Fruit fly (Drosophila melanogaster): Measurements from ENCODE around the gene CG12948.

CG12948 gene

dm6 chr3R:9771519-9771972 is 24.0 kb upstream of the CG12948 start, which contains the start of gene CG9471 (continued):
- peak; percentile 96 for TF ChIP-seq Hr4 (GFP tag; optimal IDR thresholded peaks at IDR 0.05)
- peak; percentile 80 for TF ChIP-seq CG9139 (GFP tag; optimal IDR thresholded peaks at IDR 0.05)
- peak; percentile 85 for TF ChIP-seq CG16779 (tag; optimal IDR thresholded peaks at IDR 0.05)
- peak; percentile 60 for TF ChIP-seq dac (GFP tag; optimal IDR thresholded peaks at IDR 0.05)
- TF ChIP-seq fkh (GFP tag; optimal IDR thresholded peaks at IDR 0.05) = peak; percentile 79
- TF ChIP-seq CG10669 (GFP tag; optimal IDR thresholded peaks at IDR 0.05) = peak; percentile 91
- TF ChIP-seq Sox14 (GFP tag; optimal IDR thresholded peaks at IDR 0.05) = peak; percentile 97
- peak; percentile 94 for TF ChIP-seq CG11762 (GFP tag; optimal IDR thresholded peaks at IDR 0.05; ENCODE audit: insufficient read depth)

DNA sequence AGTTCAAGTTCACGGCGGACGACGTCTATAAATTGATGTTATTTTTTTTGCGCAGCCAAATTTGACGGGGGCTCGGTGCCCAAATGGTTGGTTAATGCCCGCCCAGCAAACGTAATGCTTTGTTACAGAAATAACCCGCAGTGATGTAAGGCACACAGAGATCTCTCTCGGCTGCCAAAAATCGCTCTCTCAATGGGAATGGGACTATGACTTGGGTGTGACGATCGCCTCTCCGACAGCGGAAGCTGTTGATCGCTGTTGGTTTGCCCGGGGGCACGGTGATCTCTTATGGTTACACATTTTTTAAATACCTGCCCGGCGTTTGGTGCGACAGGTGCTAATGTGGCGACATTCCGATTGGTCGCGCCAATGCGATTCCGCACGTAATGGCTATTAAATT is 22.6 kb upstream of the CG12948 start:
- no peak for TF ChIP-seq CG8119 (GFP tag; IDR thresholded peaks at IDR 0.05)
- TF ChIP-seq vri (GFP tag; optimal IDR thresholded peaks at IDR 0.05) = peak; percentile 63
- TF ChIP-seq net (GFP tag; optimal IDR thresholded peaks at IDR 0.05) = no peak

DNA sequence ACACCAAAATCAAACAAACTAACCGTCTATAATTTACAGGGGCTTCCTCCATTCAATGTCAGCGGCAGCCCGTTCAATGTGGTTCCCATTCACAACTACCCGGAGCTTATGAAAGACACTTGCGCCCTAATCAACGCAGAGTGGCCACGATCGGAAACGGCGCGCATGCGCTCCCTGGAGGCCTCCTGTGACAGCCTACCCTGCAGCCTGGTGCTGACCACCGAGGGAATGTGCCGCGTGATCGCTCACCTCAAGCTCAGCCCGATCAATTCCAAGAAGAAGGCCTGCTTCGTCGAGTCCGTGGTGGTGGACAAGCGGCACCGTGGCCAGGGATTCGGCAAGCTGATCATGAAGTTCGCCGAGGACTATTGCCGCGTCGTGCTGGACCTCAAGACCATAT is 21.3 kb upstream of the CG12948 start, which contains the start of gene MED6:
TSS of gene MED6 (minus strand) at position 101 of the 400 bp plus-strand sequence.
- no peak for TF ChIP-seq CG3032 (tag; optimal IDR thresholded peaks at IDR 0.05)
- TF ChIP-seq Eip93F (GFP tag; optimal IDR thresholded peaks at IDR 0.05) = no peak
- no peak for TF ChIP-seq CG6792 (GFP tag; optimal IDR thresholded peaks at IDR 0.05)
- TF ChIP-seq Smox (GFP tag; optimal IDR thresholded peaks at IDR 0.05) = no peak
- TF ChIP-seq CG16779 (tag; optimal IDR thresholded peaks at IDR 0.05) = no peak
- TF ChIP-seq Sox15 (GFP tag; optimal IDR thresholded peaks at IDR 0.05) = no peak
- TF ChIP-seq CG8319 (GFP tag; optimal IDR thresholded peaks at IDR 0.05) = no peak
- TF ChIP-seq fd59A (GFP tag; optimal IDR thresholded peaks at IDR 0.05) = no peak

DNA sequence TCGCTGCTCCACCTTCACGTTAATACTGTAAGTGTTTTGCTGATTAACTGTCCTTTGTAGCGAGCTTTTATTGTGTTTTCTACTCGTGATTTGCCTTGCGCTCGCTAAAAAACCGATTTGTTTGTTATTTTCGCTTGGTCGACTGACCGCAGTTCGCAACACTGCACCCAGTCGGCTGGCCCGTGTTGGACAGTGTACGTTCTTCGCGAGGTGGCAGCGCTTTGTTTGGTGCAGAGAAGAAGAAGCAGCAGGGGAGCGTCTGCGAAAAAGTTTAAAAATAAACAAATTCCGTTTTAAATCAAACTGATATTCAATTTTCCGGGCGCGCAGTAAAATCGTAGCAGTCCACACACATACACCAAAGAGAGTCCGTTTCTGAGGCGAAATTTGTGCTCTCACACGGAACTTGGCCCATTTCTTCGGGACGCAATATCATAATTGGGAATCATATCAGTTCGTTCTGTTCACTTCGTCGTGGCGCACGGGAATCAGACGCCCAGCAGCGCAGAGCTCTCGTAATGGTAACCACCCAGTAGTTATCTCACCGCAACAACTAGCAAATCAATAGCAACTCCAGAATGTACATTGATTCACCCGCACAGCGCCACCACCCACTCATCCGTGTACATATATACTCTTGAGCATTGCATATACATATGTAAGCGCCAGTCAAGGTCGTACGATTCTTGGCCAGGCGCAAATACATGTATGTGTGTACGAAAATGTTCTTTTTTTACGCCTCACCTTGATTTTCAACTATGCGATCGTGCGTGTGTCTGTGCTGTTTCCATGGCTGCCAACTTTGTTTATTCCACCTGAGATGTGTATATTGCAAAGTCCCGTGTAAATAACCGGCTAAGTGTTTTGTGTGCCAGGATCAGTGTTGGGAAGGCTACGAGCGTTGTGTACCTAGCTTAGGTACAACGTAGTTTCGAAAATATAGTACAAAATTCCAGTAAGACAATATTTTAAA is 20.4 kb upstream of the CG12948 start, which contains the start of gene Naa80:
TSS of gene Naa80 (plus strand) at position 215 of the 973 bp plus-strand sequence.
- TF ChIP-seq CG3032 (tag; optimal IDR thresholded peaks at IDR 0.05) = peak; percentile 38
- TF ChIP-seq fd85E (GFP tag; optimal IDR thresholded peaks at IDR 0.05) = no peak
- no peak for TF ChIP-seq Smox (GFP tag; optimal IDR thresholded peaks at IDR 0.05)
- TF ChIP-seq fkh (GFP tag; optimal IDR thresholded peaks at IDR 0.05) = peak; percentile 80
- TF ChIP-seq CG8632 (GFP tag; optimal IDR thresholded peaks at IDR 0.05) = peak; percentile 46
- TF ChIP-seq fd59A (GFP tag; optimal IDR thresholded peaks at IDR 0.05) = peak; percentile 20
- peak; percentile 57 for TF ChIP-seq CG7368 (GFP tag; optimal IDR thresholded peaks at IDR 0.05)
- peak; percentile 71 for TF ChIP-seq CG3919 (GFP tag; optimal IDR thresholded peaks at IDR 0.05)
- peak; percentile 28 for TF ChIP-seq spab (GFP tag; optimal IDR thresholded peaks at IDR 0.05)
- TF ChIP-seq Hr4 (GFP tag; optimal IDR thresholded peaks at IDR 0.05) = no peak
- TF ChIP-seq CG16779 (tag; optimal IDR thresholded peaks at IDR 0.05) = no peak
- no peak for TF ChIP-seq svp (GFP tag)
- peak; percentile 59 for TF ChIP-seq net (GFP tag; optimal IDR thresholded peaks at IDR 0.05)
- peak in 1 of 2 experiments; percentile 56 for TF ChIP-seq salr (GFP tag; optimal IDR thresholded peaks at IDR 0.05)
- TF ChIP-seq pdm3 (GFP tag; optimal IDR thresholded peaks at IDR 0.05) = no peak
- TF ChIP-seq CG8119 (GFP tag; IDR thresholded peaks at IDR 0.05) = no peak
- peak; percentile 47 to 65 for TF ChIP-seq ss (GFP tag; optimal IDR thresholded peaks at IDR 0.05)
- no peak for TF ChIP-seq CG4318 (GFP tag; optimal IDR thresholded peaks at IDR 0.05)
- no peak for TF ChIP-seq Eip93F (GFP tag; optimal IDR thresholded peaks at IDR 0.05)
- TF ChIP-seq Ets96B (tag; optimal IDR thresholded peaks at IDR 0.05) = no peak
- TF ChIP-seq OdsH (GFP tag; optimal IDR thresholded peaks at IDR 0.05) = peak; percentile 42
- peak; percentile 83 for TF ChIP-seq CG1621 (tag; optimal IDR thresholded peaks at IDR 0.05)
- TF ChIP-seq Ets21C (GFP tag; optimal IDR thresholded peaks at IDR 0.05) = no peak
- TF ChIP-seq Gug (GFP tag; IDR thresholded peaks at IDR 0.05) = no peak
- TF ChIP-seq achi (GFP tag; optimal IDR thresholded peaks at IDR 0.05) = peak; percentile 48
- TF ChIP-seq dsx (GFP tag; optimal IDR thresholded peaks at IDR 0.05; ENCODE audit: poor library complexity, severe bottlenecking) = peak; percentile 50
- peak; percentile 24 for TF ChIP-seq Sox15 (GFP tag; optimal IDR thresholded peaks at IDR 0.05)
- peak; percentile 89 for TF ChIP-seq Eip78C (GFP tag)
- TF ChIP-seq Hr39 (GFP tag; optimal IDR thresholded peaks at IDR 0.05) = peak; percentile 67
- peak; percentile 64 for TF ChIP-seq Eip75B (GFP tag; optimal IDR thresholded peaks at IDR 0.05)
- TF ChIP-seq CG32006 (GFP tag; optimal IDR thresholded peaks at IDR 0.05) = no peak
- peak; percentile 68 for TF ChIP-seq esn (GFP tag; optimal IDR thresholded peaks at IDR 0.05)
- TF ChIP-seq CG10631 (GFP tag; optimal IDR thresholded peaks at IDR 0.05) = peak; percentile 75
- peak; percentile 83 for TF ChIP-seq Sox14 (GFP tag; optimal IDR thresholded peaks at IDR 0.05)
- peak; percentile 54 for TF ChIP-seq CG10669 (GFP tag; optimal IDR thresholded peaks at IDR 0.05)

Measured in whole organism, prepupa.